Worm (Caenorhabditis elegans) whole organism, mixed stage, embryonic: ENCODE measurements around the gene dnc-1.

ENCODE experiments used
- M03D4.4 ChIP-seq: sonication (generic microtip); optimal IDR thresholded peaks from 2 replicates; lab custom pipeline; 2017; ENCODE audit warnings: mild to moderate bottlenecking, missing genetic modification characterization, missing compliant biosample characterization
- bed-3 ChIP-seq: fragments of 200-800 bp; sonication (Bioruptor generic); optimal IDR thresholded peaks from 3 replicates; lab custom pipeline; 2018; ENCODE audit warnings: mild to moderate bottlenecking, missing genetic modification characterization, moderate library complexity, missing compliant biosample characterization
- blmp-1 ChIP-seq: fragments of 150-350 bp; optimal IDR thresholded peaks from 2 replicates; lab custom pipeline; 2014; ENCODE audit warnings: missing biosample characterization, missing genetic modification characterization
- ceh-39 ChIP-seq: fragments of 150-350 bp; optimal IDR thresholded peaks from 2 replicates; lab custom pipeline; 2014; ENCODE audit warnings: missing biosample characterization, missing genetic modification characterization
- ces-1 ChIP-seq: fragments of 150-350 bp; optimal IDR thresholded peaks from 2 replicates; lab custom pipeline; 2014; ENCODE audit warnings: missing biosample characterization, missing genetic modification reagents, missing genetic modification characterization
- drap-1 ChIP-seq: fragments of 200-800 bp; sonication (Bioruptor generic); optimal IDR thresholded peaks from 3 replicates; lab custom pipeline; 2018; ENCODE audit warnings: mild to moderate bottlenecking, missing genetic modification characterization, missing compliant biosample characterization
- elt-1 ChIP-seq: sonication (generic microtip); optimal IDR thresholded peaks from 2 replicates; lab custom pipeline; 2017; ENCODE audit warnings: missing genetic modification characterization, mild to moderate bottlenecking, missing compliant biosample characterization, antibody characterized with exemption, moderate library complexity, borderline replicate concordance; ENCODE audit not compliant: insufficient read depth
- elt-3 ChIP-seq: fragments of 150-350 bp; optimal IDR thresholded peaks from 2 replicates; lab custom pipeline; 2014; ENCODE audit warnings: missing biosample characterization, missing genetic modification characterization
- flh-1 ChIP-seq: fragments of 200-800 bp; sonication (Bioruptor generic); optimal IDR thresholded peaks from 2 replicates; lab custom pipeline; 2018; ENCODE audit warnings: mild to moderate bottlenecking, missing genetic modification characterization, moderate library complexity, missing compliant biosample characterization
- hlh-1 ChIP-seq: fragments of 150-350 bp; optimal IDR thresholded peaks from 2 replicates; lab custom pipeline; 2014; ENCODE audit warnings: missing biosample characterization, missing genetic modification reagents, missing genetic modification characterization
- lin-32 ChIP-seq: fragments of 200-800 bp; sonication (Bioruptor generic); optimal IDR thresholded peaks from 2 replicates; lab custom pipeline; 2018; ENCODE audit warnings: mild to moderate bottlenecking, missing genetic modification characterization, missing compliant biosample characterization
- lsy-2 ChIP-seq: fragments of 150-350 bp; optimal IDR thresholded peaks from 2 replicates; lab custom pipeline; 2014; ENCODE audit warnings: missing biosample characterization, missing genetic modification characterization
- mab-5 ChIP-seq: fragments of 150-350 bp; optimal IDR thresholded peaks from 2 replicates; lab custom pipeline; 2014; ENCODE audit warnings: missing biosample characterization, missing genetic modification characterization
- mep-1 ChIP-seq: fragments of 150-350 bp; optimal IDR thresholded peaks from 2 replicates; lab custom pipeline; 2017; ENCODE audit warnings: missing biosample characterization, missing genetic modification reagents, missing genetic modification characterization, inconsistent platforms
- mls-2 ChIP-seq: sonication (generic microtip); optimal IDR thresholded peaks from 2 replicates; lab custom pipeline; 2016; ENCODE audit warnings: mild to moderate bottlenecking, missing genetic modification characterization, moderate library complexity, missing compliant biosample characterization
- nhr-12 ChIP-seq: fragments of 150-350 bp; optimal IDR thresholded peaks from 2 replicates; lab custom pipeline; 2014; ENCODE audit warnings: missing biosample characterization, missing genetic modification characterization
- nhr-2 ChIP-seq: fragments of 150-350 bp; optimal IDR thresholded peaks from 2 replicates; lab custom pipeline; 2014; ENCODE audit warnings: missing biosample characterization, missing genetic modification characterization
- nhr-237 ChIP-seq: fragments of 150-350 bp; optimal IDR thresholded peaks from 2 replicates; lab custom pipeline; 2014; ENCODE audit warnings: missing biosample characterization, missing genetic modification characterization
- nhr-28 ChIP-seq: fragments of 150-350 bp; optimal IDR thresholded peaks from 2 replicates; lab custom pipeline; 2014; ENCODE audit warnings: missing biosample characterization, missing genetic modification characterization
- nhr-76 ChIP-seq: sonication (generic microtip); optimal IDR thresholded peaks from 2 replicates; lab custom pipeline; 2017; ENCODE audit warnings: missing biosample characterization, missing genetic modification characterization
- pha-4 ChIP-seq: fragments of 150-350 bp; optimal IDR thresholded peaks from 2 replicates; lab custom pipeline; 2018; ENCODE audit warnings: missing biosample characterization, missing genetic modification reagents, missing genetic modification characterization
- sem-2 ChIP-seq: fragments of 200-800 bp; sonication (Bioruptor generic); optimal IDR thresholded peaks from 2 replicates; lab custom pipeline; 2018; ENCODE audit warnings: mild to moderate bottlenecking, missing genetic modification characterization, missing compliant biosample characterization
- snpc-4 ChIP-seq: fragments of 150-350 bp; optimal IDR thresholded peaks from 2 replicates; lab custom pipeline; 2014; ENCODE audit warnings: missing biosample characterization, missing genetic modification characterization
- sptf-1 ChIP-seq: sonication (generic microtip); optimal IDR thresholded peaks from 2 replicates; lab custom pipeline; 2017; ENCODE audit warnings: mild to moderate bottlenecking, missing genetic modification characterization, moderate library complexity, missing compliant biosample characterization
- tbx-8 ChIP-seq: fragments of 200-800 bp; sonication (Bioruptor generic); optimal IDR thresholded peaks from 2 replicates; lab custom pipeline; 2018; ENCODE audit warnings: mild to moderate bottlenecking, missing genetic modification characterization, moderate library complexity, missing compliant biosample characterization
- unc-120 ChIP-seq: sonication (generic microtip); optimal IDR thresholded peaks from 2 replicates; lab custom pipeline; 2017; ENCODE audit warnings: missing genetic modification characterization, missing compliant biosample characterization; ENCODE audit not compliant: poor library complexity, severe bottlenecking
- unc-39 ChIP-seq: fragments of 150-350 bp; optimal IDR thresholded peaks from 2 replicates; lab custom pipeline; 2014; ENCODE audit warnings: missing biosample characterization, missing genetic modification characterization
- unc-62 ChIP-seq: fragments of 150-350 bp; optimal IDR thresholded peaks from 2 replicates; lab custom pipeline; 2014; ENCODE audit warnings: missing biosample characterization, missing genetic modification reagents, missing genetic modification characterization
- zip-8 ChIP-seq: fragments of 150-350 bp; optimal IDR thresholded peaks from 2 replicates; lab custom pipeline; 2014; ENCODE audit warnings: missing biosample characterization, missing genetic modification characterization
- ztf-11 ChIP-seq: fragments of 150-350 bp; optimal IDR thresholded peaks from 2 replicates; lab custom pipeline; 2014; ENCODE audit warnings: missing biosample characterization, missing genetic modification characterization

Gene dnc-1

DNA sequence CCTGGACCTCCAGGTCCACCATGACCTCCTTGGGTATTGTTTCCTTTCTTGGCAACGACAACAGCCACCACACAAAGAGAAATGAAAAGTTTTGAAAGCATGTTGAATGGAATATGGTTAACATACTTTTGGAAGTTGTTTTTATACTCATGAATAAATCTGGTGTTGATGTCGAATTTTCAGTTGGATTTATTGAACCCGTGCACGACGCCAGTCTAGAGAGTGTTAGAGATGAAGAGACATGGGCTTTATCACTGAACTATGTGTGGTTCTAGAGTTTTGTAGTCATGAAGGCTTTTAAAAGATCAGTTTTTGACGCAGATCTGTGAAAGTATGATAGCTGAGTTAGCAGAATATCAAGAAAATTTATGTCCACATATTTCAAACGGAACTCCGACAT, 38.7 kb downstream of the dnc-1 start, which contains the start of gene srlf-14:
TSS of gene srlf-14 (minus strand) at position 101 of the 400 bp plus-strand sequence.
- TF ChIP-seq mls-2 (tag; lab: Kevin White, UChicago) (no peak), ces-1 (GFP tag; lab: Kevin White, UChicago) (no peak)

DNA sequence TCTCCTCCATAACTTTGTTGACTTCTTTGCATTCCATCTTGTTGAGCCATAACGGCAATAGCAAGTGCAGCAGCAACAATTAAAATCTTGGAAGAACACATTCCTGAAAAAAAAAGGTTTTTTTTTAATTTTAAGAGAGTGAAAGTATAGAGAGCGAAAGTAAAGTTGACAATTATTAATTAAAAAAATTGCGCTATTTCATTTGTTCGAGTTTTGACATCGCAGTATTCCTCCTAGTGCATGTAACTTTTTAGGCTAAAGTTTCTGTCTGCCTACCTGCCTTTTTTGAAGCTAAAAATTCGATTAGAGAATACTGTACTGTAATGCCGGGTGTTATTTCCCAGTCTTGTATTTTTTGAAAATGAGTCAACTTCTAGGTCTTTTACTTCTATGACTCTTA, 41.0 kb downstream of the dnc-1 start, which contains the start of gene srlf-12:
TSS of gene srlf-12 (minus strand) at position 101 of the 400 bp plus-strand sequence.
- TF ChIP-seq lin-32 (GFP tag; lab: Kevin White, UChicago) (no peak), nhr-12 (tag; lab: Kevin White, UChicago) (no peak), ztf-11 (tag; lab: Kevin White, UChicago) (no peak), blmp-1 (no peak), snpc-4 (tag; lab: Kevin White, UChicago) (no peak), unc-62 (GFP tag; lab: Kevin White, UChicago) (no peak), pha-4 (tag; lab: Kevin White, UChicago) (no peak), nhr-76 (tag; lab: Kevin White, UChicago) (no peak), ces-1 (GFP tag; lab: Kevin White, UChicago) (no peak), nhr-28 (no peak), ceh-39 (tag; lab: Kevin White, UChicago) (no peak), M03D4.4 (tag; lab: Kevin White, UChicago) (no peak), bed-3 (GFP tag; lab: Kevin White, UChicago) (no peak), nhr-2 (no peak), mab-5 (tag; lab: Kevin White, UChicago) (no peak), mep-1 (tag; lab: Kevin White, UChicago) (no peak), zip-8 (tag; lab: Kevin White, UChicago) (no peak)

ce11 chrIV:10889820-10890462, 43.1 kb downstream of the dnc-1 start, which contains the start of gene F13E9.15:
Gene F13E9.15, minus strand, starts transcription at chrIV:10889870.
- TF ChIP-seq elt-1 (tag; lab: Kevin White, UChicago) (no peak), mep-1 (tag; lab: Kevin White, UChicago) (no peak), nhr-237 (tag; lab: Kevin White, UChicago) (no peak), unc-120 (tag; lab: Kevin White, UChicago) (no peak)

- no peak for TF ChIP-seq elt-1 (tag; lab: Kevin White, UChicago)
- TF ChIP-seq lsy-2 (tag; lab: Kevin White, UChicago) = no peak
- no peak for TF ChIP-seq zip-8 (tag; lab: Kevin White, UChicago)
- TF ChIP-seq pha-4 (tag; lab: Kevin White, UChicago) = no peak
- no peak for TF ChIP-seq ces-1 (GFP tag; lab: Kevin White, UChicago)
- no peak for TF ChIP-seq nhr-28
- no peak for TF ChIP-seq sem-2 (GFP tag; lab: Kevin White, UChicago)
These were observed 45.7 kb downstream of the dnc-1 start, which contains the start of gene F13E9.16 for ce11 chrIV:10887285-10887684. Gene F13E9.16, minus strand, starts transcription at chrIV:10887385.

ce11 chrIV:10885915-10886314, 47.1 kb downstream of the dnc-1 start, which contains the start of gene srlf-11:
Gene srlf-11, minus strand, starts transcription at chrIV:10886015.
- no peak for TF ChIP-seq unc-120 (tag; lab: Kevin White, UChicago)
- no peak for TF ChIP-seq unc-39
- TF ChIP-seq drap-1 (GFP tag; lab: Kevin White, UChicago) = no peak
- TF ChIP-seq lin-32 (GFP tag; lab: Kevin White, UChicago) = no peak

ce11 chrIV:10884263-10884662, 48.7 kb downstream of the dnc-1 start, which contains the start of gene F13E9.5:
Gene F13E9.5, minus strand, starts transcription at chrIV:10884363.
- TF ChIP-seq tbx-8 (no peak), M03D4.4 (tag; lab: Kevin White, UChicago) (no peak), nhr-76 (tag; lab: Kevin White, UChicago) (no peak), drap-1 (GFP tag; lab: Kevin White, UChicago) (no peak), flh-1 (GFP tag; lab: Kevin White, UChicago) (no peak), lsy-2 (tag; lab: Kevin White, UChicago) (no peak), mab-5 (tag; lab: Kevin White, UChicago) (no peak), bed-3 (GFP tag; lab: Kevin White, UChicago) (no peak), nhr-237 (tag; lab: Kevin White, UChicago) (no peak), pha-4 (tag; lab: Kevin White, UChicago) (no peak), unc-120 (tag; lab: Kevin White, UChicago) (no peak), hlh-1 (tag; lab: Kevin White, UChicago) (no peak), sptf-1 (no peak), lin-32 (GFP tag; lab: Kevin White, UChicago) (no peak), elt-3 (tag; lab: Kevin White, UChicago) (no peak), sem-2 (GFP tag; lab: Kevin White, UChicago) (no peak), nhr-2 (no peak), zip-8 (tag; lab: Kevin White, UChicago) (no peak), nhr-28 (no peak), elt-1 (tag; lab: Kevin White, UChicago) (no peak)
